Fruit fly (Drosophila melanogaster) Kc167 (cell line): Measurements from ENCODE around the gene CG6282.

Source experiments
- Myc ChIP-seq: fragments of >200 bp; optimal IDR thresholded peaks from 2 replicates; lab custom pipeline; 2017; ENCODE audit warnings: missing external identifiers
- insv ChIP-seq: fragments of >200 bp; optimal IDR thresholded peaks from 3 replicates; lab custom pipeline; 2018; ENCODE audit warnings: missing external identifiers
- psq ChIP-seq: fragments of >200 bp; optimal IDR thresholded peaks from 2 replicates; lab custom pipeline; 2017; ENCODE audit warnings: missing external identifiers
- ttk ChIP-seq: sonication (Bioruptor generic); optimal IDR thresholded peaks from 2 replicates; lab custom pipeline; 2017; ENCODE audit warnings: missing external identifiers

DNA sequence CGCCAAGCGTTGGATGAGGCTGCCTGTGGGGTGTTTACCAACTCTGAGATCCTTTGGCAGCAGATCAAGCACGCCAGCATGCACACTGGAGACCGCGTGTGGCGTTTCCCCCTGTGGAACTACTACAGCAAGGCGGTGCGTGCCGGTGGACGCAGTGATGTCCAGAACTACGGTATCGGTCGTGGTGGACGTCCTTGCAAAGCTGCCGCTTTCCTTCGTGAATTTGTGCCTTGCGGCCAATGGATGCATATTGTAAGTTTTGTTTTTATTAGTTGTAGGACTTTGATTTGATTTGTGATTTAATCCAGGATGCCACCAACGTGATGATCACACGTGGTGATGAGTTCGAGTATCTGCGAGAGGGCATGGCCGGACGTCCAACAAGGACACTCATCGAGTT lies 17.0 kb downstream of the CG6282 start:
- TF ChIP-seq Myc (lab: Kevin White, UChicago) (no peak), ttk (lab: Kevin White, UChicago) (no peak), insv (lab: Kevin White, UChicago) (no peak), psq (lab: Kevin White, UChicago) (no peak)
